Worm (Caenorhabditis elegans) whole organism, early embryonic: ENCODE results near the gene srlf-11.

Source experiments
- B0310.2 ChIP-seq: sonication (generic microtip); optimal IDR thresholded peaks from 2 replicates; lab custom pipeline; 2016; ENCODE audit warnings: mild to moderate bottlenecking, missing genetic modification characterization, missing compliant biosample characterization
- F13C5.2 ChIP-seq: sonication (generic microtip); optimal IDR thresholded peaks from 2 replicates; lab custom pipeline; 2017; ENCODE audit warnings: mild to moderate bottlenecking, missing genetic modification characterization, inconsistent platforms, missing compliant biosample characterization
- aly-1 ChIP-seq: sonication (generic microtip); optimal IDR thresholded peaks from 2 replicates; lab custom pipeline; 2016; ENCODE audit warnings: missing genetic modification characterization, missing compliant biosample characterization
- ama-1 ChIP-seq: fragments of 150-350 bp; optimal IDR thresholded peaks from 2 replicates; lab custom pipeline; 2014
- ceh-13 ChIP-seq: fragments of 200-800 bp; sonication (Bioruptor generic); optimal IDR thresholded peaks from 2 replicates; lab custom pipeline; 2018; ENCODE audit warnings: mild to moderate bottlenecking, missing genetic modification characterization, missing compliant biosample characterization
- ceh-36 ChIP-seq: sonication (generic microtip); optimal IDR thresholded peaks from 2 replicates; lab custom pipeline; 2016; ENCODE audit warnings: missing genetic modification characterization, inconsistent platforms, missing compliant biosample characterization
- ets-7 ChIP-seq: sonication (generic microtip); optimal IDR thresholded peaks from 2 replicates; lab custom pipeline; 2016; ENCODE audit warnings: missing genotype, missing genetic modification characterization, missing compliant biosample characterization
- flt-1 ChIP-seq: fragments of 200-800 bp; sonication (Bioruptor generic); IDR thresholded peaks from 2 replicates; pipeline ENCODE4 v1.3.6; 2022; ENCODE audit warnings: missing genetic modification characterization, missing compliant biosample characterization
- hmbx-1 ChIP-seq: sonication (generic microtip); optimal IDR thresholded peaks from 2 replicates; lab custom pipeline; 2016; ENCODE audit warnings: mild to moderate bottlenecking, missing genetic modification characterization, missing compliant biosample characterization
- hmg-4 ChIP-seq: fragments of 200-800 bp; sonication (Bioruptor generic); optimal IDR thresholded peaks from 2 replicates; lab custom pipeline; 2018; ENCODE audit warnings: mild to moderate bottlenecking, missing genetic modification characterization, missing compliant biosample characterization
- hnd-1 ChIP-seq: sonication (generic microtip); optimal IDR thresholded peaks from 2 replicates; lab custom pipeline; 2016; ENCODE audit warnings: missing genetic modification characterization, missing compliant biosample characterization
- pes-1 ChIP-seq: fragments of 200-800 bp; sonication (Bioruptor generic); IDR thresholded peaks from 2 replicates; pipeline ENCODE4 v1.3.6; 2022; ENCODE audit warnings: missing genetic modification reagents, missing genetic modification characterization, missing compliant biosample characterization
- scrt-1 ChIP-seq: fragments of 200-800 bp; sonication (Bioruptor generic); IDR thresholded peaks from 2 replicates; pipeline ENCODE4 v1.3.6; 2022; ENCODE audit warnings: missing genetic modification characterization, missing compliant biosample characterization
- sea-1 ChIP-seq: fragments of 200-800 bp; sonication (Bioruptor generic); conservative IDR thresholded peaks from 2 replicates; pipeline ENCODE4 v1.3.6; 2022; ENCODE audit warnings: missing genetic modification characterization, missing compliant biosample characterization
- tbx-11 ChIP-seq: fragments of 200-800 bp; sonication (Bioruptor generic); IDR thresholded peaks from 2 replicates; pipeline ENCODE4 v1.3.6; 2022; ENCODE audit warnings: missing genetic modification characterization, missing compliant biosample characterization
- tbx-37 ChIP-seq: fragments of 200-800 bp; sonication (Bioruptor generic); conservative IDR thresholded peaks from 2 replicates; pipeline ENCODE4 v1.3.6; 2022; ENCODE audit warnings: missing genetic modification reagents, missing genetic modification characterization, missing compliant biosample characterization
- tra-4 ChIP-seq: sonication (generic microtip); optimal IDR thresholded peaks from 2 replicates; lab custom pipeline; 2017; ENCODE audit warnings: missing genetic modification characterization, missing compliant biosample characterization

srlf-11 gene

ce11 chrIV:10887285-10887684 lies 1.5 kb upstream of the srlf-11 start, which contains the start of gene F13E9.16:
Gene F13E9.16, minus strand, starts transcription at chrIV:10887385.
- TF ChIP-seq flt-1: no peak
- TF ChIP-seq sea-1 (GFP tag; lab: Robert Waterston, UW): no peak
- TF ChIP-seq hnd-1 (tag; lab: Kevin White, UChicago): no peak
- no peak for TF ChIP-seq ceh-36 (tag; lab: Kevin White, UChicago)
- TF ChIP-seq hmg-4 (GFP tag; lab: Kevin White, UChicago): no peak
- no peak for TF ChIP-seq F13C5.2 (tag; lab: Kevin White, UChicago)
- no peak for TF ChIP-seq ceh-13 (GFP tag; lab: Kevin White, UChicago)
- no peak for TF ChIP-seq tra-4 (tag; lab: Kevin White, UChicago)
- no peak for TF ChIP-seq ets-7 (tag; lab: Kevin White, UChicago)
- no peak for TF ChIP-seq tbx-11

- TF ChIP-seq flt-1: no peak
- no peak for TF ChIP-seq tbx-11
- TF ChIP-seq ets-7 (tag; lab: Kevin White, UChicago): no peak
- no peak for TF ChIP-seq hmbx-1 (tag; lab: Kevin White, UChicago)
- TF ChIP-seq tra-4 (tag; lab: Kevin White, UChicago): no peak
- TF ChIP-seq sea-1 (GFP tag; lab: Robert Waterston, UW): no peak
- TF ChIP-seq tbx-37 (GFP tag; lab: Robert Waterston, UW): no peak
- TF ChIP-seq B0310.2 (tag; lab: Kevin White, UChicago): no peak
- TF ChIP-seq ceh-36 (tag; lab: Kevin White, UChicago): no peak
- no peak for TF ChIP-seq ceh-13 (GFP tag; lab: Kevin White, UChicago)
- no peak for TF ChIP-seq hnd-1 (tag; lab: Kevin White, UChicago)
- no peak for TF ChIP-seq scrt-1
- TF ChIP-seq pes-1 (GFP tag; lab: Robert Waterston, UW): no peak
- TF ChIP-seq aly-1 (tag; lab: Kevin White, UChicago): no peak
- TF ChIP-seq F13C5.2 (tag; lab: Kevin White, UChicago): no peak
- TF ChIP-seq hmg-4 (GFP tag; lab: Kevin White, UChicago): no peak
- TF ChIP-seq ama-1: no peak
Observed at ce11 chrIV:10884263-10884662, 1.6 kb downstream of the srlf-11 start, which contains the start of gene F13E9.5. Gene F13E9.5, minus strand, starts transcription at chrIV:10884363.

DNA sequence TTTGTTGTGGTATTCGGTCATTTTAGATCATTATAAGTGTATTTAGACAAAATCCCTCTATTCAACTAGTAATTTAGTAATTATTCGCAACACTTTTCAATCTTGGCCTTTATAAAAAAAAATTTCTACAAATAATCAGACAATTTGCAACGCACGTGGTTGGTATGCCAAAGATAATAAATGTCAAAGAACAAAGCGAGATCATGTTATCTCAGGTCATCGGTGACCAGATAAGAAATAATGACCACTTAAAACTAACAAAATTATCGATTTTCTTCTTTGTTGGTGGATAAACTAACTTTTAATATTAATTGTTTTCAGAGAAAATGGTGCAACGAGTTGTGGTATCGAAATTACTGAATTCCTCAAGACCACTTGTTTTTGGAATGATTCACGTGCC lies 4.6 kb downstream of the srlf-11 start, which contains the start of gene F13E9.13:
Gene F13E9.13, plus strand, starts transcription at position 317 of the 400 bp plus-strand sequence.
- TF ChIP-seq hmbx-1 (tag; lab: Kevin White, UChicago): no peak
- TF ChIP-seq ceh-36 (tag; lab: Kevin White, UChicago): no peak
- no peak for TF ChIP-seq scrt-1
- no peak for TF ChIP-seq tbx-11
- TF ChIP-seq ceh-13 (GFP tag; lab: Kevin White, UChicago): no peak
- no peak for TF ChIP-seq F13C5.2 (tag; lab: Kevin White, UChicago)
- TF ChIP-seq ets-7 (tag; lab: Kevin White, UChicago): no peak
- no peak for TF ChIP-seq tra-4 (tag; lab: Kevin White, UChicago)
- no peak for TF ChIP-seq aly-1 (tag; lab: Kevin White, UChicago)
- TF ChIP-seq hmg-4 (GFP tag; lab: Kevin White, UChicago): no peak
- no peak for TF ChIP-seq flt-1

DNA sequence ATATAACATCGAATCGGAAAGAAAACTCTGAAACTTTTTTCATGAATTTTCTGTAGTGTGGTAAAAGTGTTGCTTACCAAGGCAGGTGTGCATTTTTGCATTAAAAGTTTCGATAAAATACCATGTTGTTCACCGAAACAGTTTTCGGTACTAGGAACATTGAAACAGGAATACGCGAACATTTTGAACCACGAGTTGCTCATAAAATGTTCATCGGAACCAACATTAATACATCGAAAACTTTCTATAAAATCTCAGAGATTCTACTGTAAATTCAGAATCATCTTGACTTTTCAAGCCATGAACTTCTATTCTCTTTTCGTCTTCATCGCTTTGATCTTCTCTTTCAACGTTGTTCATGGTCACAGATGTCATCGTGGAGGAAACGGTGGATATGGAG lies 5.6 kb downstream of the srlf-11 start, which contains the start of gene fipr-15:
Gene fipr-15, plus strand, starts transcription at position 301 of the 400 bp plus-strand sequence.
- no peak for TF ChIP-seq ceh-36 (tag; lab: Kevin White, UChicago)
- no peak for TF ChIP-seq tra-4 (tag; lab: Kevin White, UChicago)
- no peak for TF ChIP-seq tbx-37 (GFP tag; lab: Robert Waterston, UW)
- TF ChIP-seq hmbx-1 (tag; lab: Kevin White, UChicago): no peak
- no peak for TF ChIP-seq flt-1
- no peak for TF ChIP-seq hmg-4 (GFP tag; lab: Kevin White, UChicago)
- TF ChIP-seq B0310.2 (tag; lab: Kevin White, UChicago): no peak
- TF ChIP-seq ets-7 (tag; lab: Kevin White, UChicago): no peak
- no peak for TF ChIP-seq scrt-1
- no peak for TF ChIP-seq tbx-11
- TF ChIP-seq hnd-1 (tag; lab: Kevin White, UChicago): no peak

ce11 chrIV:10879542-10879941 lies 6.3 kb downstream of the srlf-11 start, which contains the start of gene sdz-13:
Gene sdz-13, minus strand, starts transcription at chrIV:10879642.
- TF ChIP-seq ceh-36 (tag; lab: Kevin White, UChicago): no peak
- no peak for TF ChIP-seq F13C5.2 (tag; lab: Kevin White, UChicago)
- no peak for TF ChIP-seq ama-1
- TF ChIP-seq ceh-13 (GFP tag; lab: Kevin White, UChicago): no peak
- TF ChIP-seq sea-1 (GFP tag; lab: Robert Waterston, UW): no peak
- no peak for TF ChIP-seq hnd-1 (tag; lab: Kevin White, UChicago)
- TF ChIP-seq tbx-37 (GFP tag; lab: Robert Waterston, UW): no peak
- no peak for TF ChIP-seq tra-4 (tag; lab: Kevin White, UChicago)
- no peak for TF ChIP-seq aly-1 (tag; lab: Kevin White, UChicago)
- no peak for TF ChIP-seq tbx-11
- TF ChIP-seq ets-7 (tag; lab: Kevin White, UChicago): no peak
- no peak for TF ChIP-seq B0310.2 (tag; lab: Kevin White, UChicago)
- no peak for TF ChIP-seq scrt-1
- TF ChIP-seq hmbx-1 (tag; lab: Kevin White, UChicago): no peak
- TF ChIP-seq pes-1 (GFP tag; lab: Robert Waterston, UW): no peak
- TF ChIP-seq flt-1: no peak
- TF ChIP-seq hmg-4 (GFP tag; lab: Kevin White, UChicago): no peak

ce11 chrIV:10876844-10877243 lies 9.0 kb downstream of the srlf-11 start, which contains the start of gene fipr-14:
Gene fipr-14, plus strand, starts transcription at chrIV:10877144.
- TF ChIP-seq flt-1 (no peak), ceh-36 (tag; lab: Kevin White, UChicago) (no peak), ceh-13 (GFP tag; lab: Kevin White, UChicago) (no peak), B0310.2 (tag; lab: Kevin White, UChicago) (no peak), ama-1 (no peak), hnd-1 (tag; lab: Kevin White, UChicago) (no peak), F13C5.2 (tag; lab: Kevin White, UChicago) (no peak), ets-7 (tag; lab: Kevin White, UChicago) (no peak), tbx-37 (GFP tag; lab: Robert Waterston, UW) (no peak), sea-1 (GFP tag; lab: Robert Waterston, UW) (no peak), tra-4 (tag; lab: Kevin White, UChicago) (no peak), tbx-11 (no peak), hmbx-1 (tag; lab: Kevin White, UChicago) (no peak), pes-1 (GFP tag; lab: Robert Waterston, UW) (no peak), scrt-1 (no peak), hmg-4 (GFP tag; lab: Kevin White, UChicago) (no peak), aly-1 (tag; lab: Kevin White, UChicago) (no peak)
